Worm (Caenorhabditis elegans) whole organism, L1 larva: Measurements from ENCODE around the gene hum-8.

ENCODE experiments used
- aly-2 ChIP-seq: fragments of 150-350 bp; optimal IDR thresholded peaks from 2 replicates; lab custom pipeline; 2014; ENCODE audit warnings: missing biosample characterization, missing genetic modification characterization
- ama-1 ChIP-seq: fragments of 150-350 bp; optimal IDR thresholded peaks from 2 replicates; lab custom pipeline; 2014
- ces-1 ChIP-seq: fragments of 150-350 bp; optimal IDR thresholded peaks from 2 replicates; lab custom pipeline; 2014; ENCODE audit warnings: missing biosample characterization, missing genetic modification reagents, missing genetic modification characterization
- jun-1 ChIP-seq: fragments of 150-350 bp; optimal IDR thresholded peaks from 2 replicates; lab custom pipeline; 2014; ENCODE audit warnings: missing biosample characterization, missing genetic modification reagents, missing genetic modification characterization
- nhr-11 ChIP-seq: fragments of 150-350 bp; optimal IDR thresholded peaks from 2 replicates; lab custom pipeline; 2014; ENCODE audit warnings: missing biosample characterization, missing genetic modification characterization
- nhr-76 ChIP-seq: sonication (generic microtip); optimal IDR thresholded peaks from 2 replicates; lab custom pipeline; 2017; ENCODE audit warnings: missing biosample characterization, missing genetic modification characterization
- nhr-77 ChIP-seq: fragments of 150-350 bp; optimal IDR thresholded peaks from 2 replicates; lab custom pipeline; 2014; ENCODE audit warnings: missing biosample characterization, missing genetic modification characterization
- pqm-1 ChIP-seq: sonication (generic microtip); optimal IDR thresholded peaks from 3 replicates; lab custom pipeline; 2017; ENCODE audit warnings: missing biosample characterization, missing genetic modification characterization
- rnt-1 ChIP-seq: sonication (generic microtip); optimal IDR thresholded peaks from 2 replicates; lab custom pipeline; 2016; ENCODE audit warnings: mild to moderate bottlenecking, missing genetic modification characterization, moderate library complexity, missing compliant biosample characterization

DNA sequence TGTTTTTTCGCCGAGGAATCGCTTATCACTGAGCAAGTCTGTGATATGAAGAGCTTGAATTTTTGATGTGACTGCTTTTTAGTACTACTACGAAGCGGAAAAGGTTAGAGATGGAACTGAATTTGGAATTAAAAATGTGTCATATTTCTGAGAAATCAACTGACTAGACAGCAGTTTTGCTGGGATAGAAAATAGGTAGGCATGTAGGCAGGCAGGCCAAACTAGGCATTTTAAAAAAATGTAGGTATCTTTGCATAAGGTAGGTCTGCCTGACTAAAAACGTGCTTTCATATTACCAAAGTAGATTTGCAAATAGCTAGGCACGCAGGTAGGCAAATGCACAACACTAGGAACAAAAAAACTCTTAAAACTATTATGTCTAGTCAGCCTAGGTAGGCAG lies 26.2 kb upstream of the hum-8 start:
- TF ChIP-seq ama-1 (lab: Kevin White, UChicago) (no peak), pqm-1 (tag; lab: Kevin White, UChicago) (no peak), jun-1 (tag; lab: Kevin White, UChicago) (no peak), ces-1 (no peak), nhr-76 (tag; lab: Kevin White, UChicago) (no peak), nhr-11 (tag; lab: Kevin White, UChicago) (no peak), aly-2 (no peak), rnt-1 (tag; lab: Kevin White, UChicago) (no peak), nhr-77 (tag; lab: Kevin White, UChicago) (no peak)
